Worm (Caenorhabditis elegans): Measurements from ENCODE around the gene srj-27.

ce11 chrV:15150661-15151060 is 23.3 kb upstream of the srj-27 start, which contains the start of gene T09F5.2:
- no peak for TF ChIP-seq zag-1 (tag; optimal IDR thresholded peaks at IDR 0.05)
- no peak for TF ChIP-seq lin-11 (tag; optimal IDR thresholded peaks at IDR 0.05)
- TF ChIP-seq egl-27 (tag; optimal IDR thresholded peaks at IDR 0.05): no peak
- TF ChIP-seq elt-3 (tag; optimal IDR thresholded peaks at IDR 0.05): no peak
- no peak for TF ChIP-seq unc-62 (GFP tag; optimal IDR thresholded peaks at IDR 0.05)
- no peak for TF ChIP-seq nhr-10 (tag; optimal IDR thresholded peaks at IDR 0.05)
- no peak for TF ChIP-seq ceh-16 (tag; optimal IDR thresholded peaks at IDR 0.05)
- TF ChIP-seq dmd-4 (tag; optimal IDR thresholded peaks at IDR 0.05): no peak
- TF ChIP-seq ama-1 (optimal IDR thresholded peaks at IDR 0.05): no peak
- TF ChIP-seq snpc-4 (tag; optimal IDR thresholded peaks at IDR 0.05): no peak
- TF ChIP-seq aly-2 (tag; optimal IDR thresholded peaks at IDR 0.05): no peak
- TF ChIP-seq ceh-82 (tag; optimal IDR thresholded peaks at IDR 0.05): no peak
